Worm (Caenorhabditis elegans) whole organism, early embryonic: ENCODE data around the gene srj-27.

ENCODE experiments used
- B0310.2 ChIP-seq: sonication (generic microtip); optimal IDR thresholded peaks from 2 replicates; lab custom pipeline; 2016; ENCODE audit warnings: mild to moderate bottlenecking, missing genetic modification characterization, missing compliant biosample characterization
- aly-1 ChIP-seq: sonication (generic microtip); optimal IDR thresholded peaks from 2 replicates; lab custom pipeline; 2016; ENCODE audit warnings: missing genetic modification characterization, missing compliant biosample characterization
- ama-1 ChIP-seq: fragments of 150-350 bp; optimal IDR thresholded peaks from 2 replicates; lab custom pipeline; 2014
- ceh-36 ChIP-seq: sonication (generic microtip); optimal IDR thresholded peaks from 2 replicates; lab custom pipeline; 2016; ENCODE audit warnings: missing genetic modification characterization, inconsistent platforms, missing compliant biosample characterization
- ets-7 ChIP-seq: sonication (generic microtip); optimal IDR thresholded peaks from 2 replicates; lab custom pipeline; 2016; ENCODE audit warnings: missing genotype, missing genetic modification characterization, missing compliant biosample characterization
- hmbx-1 ChIP-seq: sonication (generic microtip); optimal IDR thresholded peaks from 2 replicates; lab custom pipeline; 2016; ENCODE audit warnings: mild to moderate bottlenecking, missing genetic modification characterization, missing compliant biosample characterization
- hmg-4 ChIP-seq: fragments of 200-800 bp; sonication (Bioruptor generic); optimal IDR thresholded peaks from 2 replicates; lab custom pipeline; 2018; ENCODE audit warnings: mild to moderate bottlenecking, missing genetic modification characterization, missing compliant biosample characterization
- pes-1 ChIP-seq: fragments of 200-800 bp; sonication (Bioruptor generic); IDR thresholded peaks from 2 replicates; pipeline ENCODE4 v1.3.6; 2022; ENCODE audit warnings: missing genetic modification reagents, missing genetic modification characterization, missing compliant biosample characterization
- scrt-1 ChIP-seq: fragments of 200-800 bp; sonication (Bioruptor generic); IDR thresholded peaks from 2 replicates; pipeline ENCODE4 v1.3.6; 2022; ENCODE audit warnings: missing genetic modification characterization, missing compliant biosample characterization
- tbx-37 ChIP-seq: fragments of 200-800 bp; sonication (Bioruptor generic); conservative IDR thresholded peaks from 2 replicates; pipeline ENCODE4 v1.3.6; 2022; ENCODE audit warnings: missing genetic modification reagents, missing genetic modification characterization, missing compliant biosample characterization
- tra-4 ChIP-seq: sonication (generic microtip); optimal IDR thresholded peaks from 2 replicates; lab custom pipeline; 2017; ENCODE audit warnings: missing genetic modification characterization, missing compliant biosample characterization

- TF ChIP-seq B0310.2 (tag; lab: Kevin White, UChicago) (no peak), ama-1 (lab: Kevin White, UChicago) (no peak), tbx-37 (no peak), tra-4 (no peak), hmg-4 (GFP tag; lab: Kevin White, UChicago) (no peak), pes-1 (GFP tag; lab: Robert Waterston, UW) (no peak), aly-1 (tag; lab: Kevin White, UChicago) (no peak), hmbx-1 (no peak), ceh-36 (tag; lab: Kevin White, UChicago) (no peak), ets-7 (tag; lab: Kevin White, UChicago) (no peak), scrt-1 (GFP tag; lab: Robert Waterston, UW) (no peak)
These were observed 35.4 kb upstream of the srj-27 start, which contains the start of gene srz-11 for ce11 chrV:15162697-15163096.
